Worm (Caenorhabditis elegans): ENCODE results near the gene C06E4.3.

- TF ChIP-seq ztf-11 (tag; optimal IDR thresholded peaks at IDR 0.05), result no peak
- TF ChIP-seq unc-120 (tag; optimal IDR thresholded peaks at IDR 0.05; ENCODE audit: poor library complexity, severe bottlenecking), result no peak
- no peak for TF ChIP-seq elt-3 (tag; optimal IDR thresholded peaks at IDR 0.05)
- no peak for TF ChIP-seq unc-62 (GFP tag; optimal IDR thresholded peaks at IDR 0.05)
- no peak for TF ChIP-seq nhr-76 (tag; optimal IDR thresholded peaks at IDR 0.05)
- no peak for TF ChIP-seq sptf-1 (tag; optimal IDR thresholded peaks at IDR 0.05)
- TF ChIP-seq nhr-28 (tag; optimal IDR thresholded peaks at IDR 0.05), result no peak
- no peak for TF ChIP-seq lsy-2 (tag; optimal IDR thresholded peaks at IDR 0.05)
- no peak for TF ChIP-seq mab-5 (tag; optimal IDR thresholded peaks at IDR 0.05)
- no peak for TF ChIP-seq unc-39 (tag; optimal IDR thresholded peaks at IDR 0.05)
- no peak for TF ChIP-seq nhr-12 (tag; optimal IDR thresholded peaks at IDR 0.05)
- TF ChIP-seq lin-13 (tag; optimal IDR thresholded peaks at IDR 0.05), result no peak
- no peak for TF ChIP-seq elt-1 (tag; optimal IDR thresholded peaks at IDR 0.05; ENCODE audit: borderline replicate concordance, insufficient read depth)
Observed at ce11 chrIV:7237668-7238214, 22.9 kb upstream of the C06E4.3 start, which contains the start of gene elo-3.

Data from whole organism, mixed stage, embryonic.